Worm (Caenorhabditis elegans) whole organism, L4/young adult: ENCODE data around the gene cut-2.

Experiments used
- W03F9.2 ChIP-seq: fragments of 150-350 bp; optimal IDR thresholded peaks from 2 replicates; lab custom pipeline; 2014; ENCODE audit warnings: missing biosample characterization, missing genetic modification characterization
- dao-5 ChIP-seq: sonication (generic microtip); optimal IDR thresholded peaks from 2 replicates; lab custom pipeline; 2016; ENCODE audit warnings: missing genotype, missing genetic modification characterization, moderate library complexity, missing compliant biosample characterization
- him-1 ChIP-seq: sonication (generic microtip); optimal IDR thresholded peaks from 2 replicates; lab custom pipeline; 2016; ENCODE audit warnings: missing genotype, missing genetic modification reagents, missing genetic modification characterization, missing compliant biosample characterization

- TF ChIP-seq dao-5 (no peak), him-1 (tag; lab: Kevin White, UChicago) (no peak), W03F9.2 (tag; lab: Kevin White, UChicago) (no peak)
These were observed 44.6 kb downstream of the cut-2 start, which contains the start of gene bath-39 for ce11 chrV:13459323-13459722.
